Worm (Caenorhabditis elegans) whole organism, young adult: ENCODE measurements around the gene evl-18.

ENCODE experiments used
- F55B11.4 ChIP-seq: sonication (generic microtip); optimal IDR thresholded peaks from 2 replicates; lab custom pipeline; 2016; ENCODE audit warnings: missing compliant biosample characterization, missing genetic modification characterization, borderline replicate concordance; ENCODE audit not compliant: insufficient read depth
- K11D2.4 ChIP-seq: fragments of 200-800 bp; sonication (Bioruptor generic); IDR thresholded peaks from 2 replicates; pipeline ENCODE4 v1.3.6; 2022; ENCODE audit warnings: missing genetic modification reagents, missing genetic modification characterization, missing compliant biosample characterization

DNA sequence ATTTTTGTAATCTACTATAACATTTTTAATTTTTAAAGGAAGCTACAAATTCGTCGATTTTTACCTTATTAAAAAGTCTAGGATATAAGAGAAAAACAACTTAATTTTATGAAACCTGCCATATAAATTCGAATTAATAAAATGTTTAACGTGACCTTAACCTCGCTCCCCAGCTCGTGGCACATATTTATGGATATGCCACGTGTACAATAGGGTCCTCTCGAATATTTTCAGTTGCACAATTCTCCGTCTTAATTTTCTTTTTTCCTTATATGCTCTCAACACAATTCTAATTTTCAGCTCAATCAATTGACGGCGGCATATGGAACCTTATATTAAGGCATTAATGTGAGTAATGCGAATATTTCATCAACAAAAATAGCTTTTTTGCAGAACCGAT, 1.5 kb upstream of the evl-18 start, which contains the start of gene F34D10.4:
- TF ChIP-seq K11D2.4 (GFP tag; lab: Robert Waterston, UW) (no peak), F55B11.4 (tag; lab: Kevin White, UChicago) (no peak)
